Worm (Caenorhabditis elegans): ENCODE measurements around the gene ugt-18.
A peak's percentile ranks its signal among the peaks of the same experiment; 100 is the strongest.

ugt-18 gene

DNA sequence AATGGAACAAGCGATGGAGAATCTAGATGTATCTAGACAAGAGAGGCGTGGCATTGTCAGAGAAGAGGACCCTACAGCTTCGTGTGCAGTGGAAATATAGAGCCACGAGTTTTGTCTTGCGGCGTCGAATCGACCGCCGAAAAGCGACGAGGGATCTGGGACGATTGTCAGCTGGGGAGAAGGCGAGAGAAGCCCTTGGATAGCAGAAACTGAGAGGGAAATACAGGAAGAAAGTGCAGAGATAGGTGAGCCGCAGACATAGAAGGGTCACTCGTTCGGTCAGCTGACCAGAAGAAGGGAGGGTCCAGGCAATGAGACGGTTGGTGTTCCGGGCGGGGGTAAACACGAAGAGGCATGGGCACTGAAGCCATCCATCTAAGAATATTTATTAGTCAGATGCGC is 5.6 kb upstream of the ugt-18 start (continued):
- TF ChIP-seq elt-2 (tag; optimal IDR thresholded peaks at IDR 0.05) (no peak), tlp-1 (tag; optimal IDR thresholded peaks at IDR 0.05) (no peak), aha-1 (tag; optimal IDR thresholded peaks at IDR 0.05) (no peak), lin-15B (tag; optimal IDR thresholded peaks at IDR 0.05) (peak; percentile 18), isw-1 (GFP tag; IDR thresholded peaks at IDR 0.05) (peak; percentile 54), sptf-1 (tag; optimal IDR thresholded peaks at IDR 0.05) (no peak), snpc-4 (tag; optimal IDR thresholded peaks at IDR 0.05) (peak; percentile 28), ceh-88 (GFP tag; IDR thresholded peaks at IDR 0.05) (no peak), nhr-11 (tag; optimal IDR thresholded peaks at IDR 0.05) (peak; percentile 9), lin-35 (GFP tag; optimal IDR thresholded peaks at IDR 0.05) (peak; percentile 54 to 63), C16A3.4 (tag; optimal IDR thresholded peaks at IDR 0.05) (no peak)

DNA sequence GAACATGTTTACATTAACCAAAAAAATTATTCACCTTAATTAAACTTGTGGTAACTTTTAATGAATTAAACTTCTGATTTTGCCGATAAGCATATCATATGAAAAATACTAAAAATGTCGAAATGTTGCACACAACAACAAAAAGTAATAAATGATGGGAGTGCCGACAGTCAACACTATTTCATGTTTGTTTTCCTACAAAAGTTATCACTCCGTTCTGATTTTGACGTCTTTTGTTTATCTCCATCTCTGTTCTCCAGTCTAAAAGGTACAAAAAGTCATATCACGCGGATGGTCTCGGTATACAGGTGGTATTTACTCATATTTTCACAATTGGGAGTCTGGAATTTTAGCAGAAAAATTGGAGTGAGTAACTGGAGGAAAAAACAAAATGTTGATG is 4.7 kb upstream of the ugt-18 start:
- no peak for TF ChIP-seq nhr-47 (tag; optimal IDR thresholded peaks at IDR 0.05)
- no peak for TF ChIP-seq pax-3 (tag; optimal IDR thresholded peaks at IDR 0.05)
- peak in 1 of 2 experiments; percentile 2 for TF ChIP-seq lin-35 (GFP tag; optimal IDR thresholded peaks at IDR 0.05)
- no peak for TF ChIP-seq efl-3 (GFP tag; optimal IDR thresholded peaks at IDR 0.05)
- peak; percentile 22 for TF ChIP-seq C16A3.4 (tag; optimal IDR thresholded peaks at IDR 0.05)
- TF ChIP-seq dpl-1 (GFP tag; optimal IDR thresholded peaks at IDR 0.05), result no peak
- TF ChIP-seq elt-3 (tag; optimal IDR thresholded peaks at IDR 0.05), result no peak
- TF ChIP-seq zip-4 (GFP tag; optimal IDR thresholded peaks at IDR 0.05), result no peak
- no peak for TF ChIP-seq skn-1 (tag; optimal IDR thresholded peaks at IDR 0.05)
- no peak for TF ChIP-seq fkh-4 (tag; optimal IDR thresholded peaks at IDR 0.05; ENCODE audit: borderline replicate concordance)
- TF ChIP-seq fkh-8 (tag; optimal IDR thresholded peaks at IDR 0.05), result no peak
- no peak for TF ChIP-seq nhr-28 (tag; optimal IDR thresholded peaks at IDR 0.05)

DNA sequence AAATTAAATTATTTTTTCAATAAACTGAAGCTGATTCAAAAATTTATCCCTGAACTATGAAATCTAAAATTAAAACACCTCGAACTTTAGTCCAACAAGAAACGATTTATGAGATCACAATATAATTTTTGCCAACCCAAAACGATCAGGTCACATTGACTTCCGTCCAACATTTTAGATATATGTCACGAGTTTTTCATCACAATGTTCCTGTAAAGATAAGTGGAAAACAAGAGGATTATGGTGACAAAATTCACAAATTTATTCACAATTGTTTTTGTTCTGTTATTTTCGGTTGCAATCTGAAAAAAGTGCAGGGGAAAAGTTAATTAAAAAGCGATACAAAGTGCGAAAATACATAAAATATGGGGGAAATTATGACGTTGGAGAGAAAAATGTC is 3.4 kb upstream of the ugt-18 start:
- TF ChIP-seq hlh-17 (GFP tag; optimal IDR thresholded peaks at IDR 0.05; ENCODE audit: borderline replicate concordance) (no peak), blmp-1 (tag; optimal IDR thresholded peaks at IDR 0.05) (peak; percentile 27), unc-62 (GFP tag; optimal IDR thresholded peaks at IDR 0.05) (no peak)

DNA sequence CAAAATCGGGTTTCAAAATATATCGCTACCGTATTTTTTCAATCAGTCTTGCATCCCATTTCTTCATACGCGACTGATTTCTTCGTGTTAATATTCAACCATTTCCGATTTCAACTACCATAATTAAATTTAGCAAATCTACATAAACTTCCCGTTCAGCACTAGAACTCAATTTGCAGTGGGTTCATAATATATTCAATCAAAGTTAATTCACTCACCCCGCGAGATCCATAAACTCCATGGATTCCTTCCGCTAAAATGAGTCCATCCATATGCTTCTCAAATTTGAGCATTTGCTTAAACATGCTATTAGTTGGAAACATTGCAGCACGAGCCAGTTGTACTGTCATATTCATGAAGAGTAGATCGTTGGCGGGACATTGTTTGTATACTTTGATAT is 1.6 kb upstream of the ugt-18 start:
- TF ChIP-seq mef-2 (tag; optimal IDR thresholded peaks at IDR 0.05) (no peak), C16A3.4 (tag; optimal IDR thresholded peaks at IDR 0.05) (no peak), nhr-47 (tag; optimal IDR thresholded peaks at IDR 0.05) (no peak), nhr-237 (tag; optimal IDR thresholded peaks at IDR 0.05) (no peak), pag-3 (tag; optimal IDR thresholded peaks at IDR 0.05; ENCODE audit: borderline replicate concordance, insufficient read depth) (no peak), egl-27 (tag; optimal IDR thresholded peaks at IDR 0.05) (no peak), tlp-1 (tag; optimal IDR thresholded peaks at IDR 0.05) (no peak), zip-4 (GFP tag; optimal IDR thresholded peaks at IDR 0.05) (no peak), nhr-11 (tag; optimal IDR thresholded peaks at IDR 0.05) (no peak), mab-9 (GFP tag; IDR thresholded peaks at IDR 0.05) (no peak), efl-1 (optimal IDR thresholded peaks at IDR 0.05) (no peak), efl-1 (GFP tag; optimal IDR thresholded peaks at IDR 0.05 in 1 of 2) (no peak)

DNA sequence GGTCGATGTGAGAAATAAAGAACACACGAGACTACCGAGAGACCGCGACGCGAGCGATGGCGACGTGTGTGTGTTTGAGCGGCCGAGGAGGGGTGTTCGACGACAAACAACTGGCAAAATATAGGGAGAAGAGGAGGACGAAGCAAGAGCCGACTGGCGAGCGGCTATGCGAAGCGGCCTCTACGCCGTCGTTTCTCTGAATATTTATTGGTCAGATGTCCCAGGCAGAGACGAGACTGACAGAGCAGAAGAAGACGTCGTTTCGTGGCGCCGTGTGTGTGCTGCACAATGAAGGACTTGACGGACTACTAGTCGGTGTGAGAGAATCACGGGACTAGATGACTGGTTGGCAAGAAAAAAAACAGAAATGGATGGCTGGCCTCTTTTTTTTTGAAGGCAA is 905 bp upstream of the ugt-18 start:
- no peak for TF ChIP-seq grh-1 (GFP tag; IDR thresholded peaks at IDR 0.05)
- no peak for TF ChIP-seq sox-4 (tag; optimal IDR thresholded peaks at IDR 0.05)
- peak in 1 of 3 experiments; percentile 17 for TF ChIP-seq dpl-1 (GFP tag; optimal IDR thresholded peaks at IDR 0.05)
- TF ChIP-seq egl-13 (tag; optimal IDR thresholded peaks at IDR 0.05), result peak; percentile 5
- TF ChIP-seq ceh-63 (GFP tag; optimal IDR thresholded peaks at IDR 0.05), result no peak
- TF ChIP-seq fkh-8 (tag; optimal IDR thresholded peaks at IDR 0.05), result peak; percentile 88
- no peak for TF ChIP-seq pag-3 (tag; optimal IDR thresholded peaks at IDR 0.05; ENCODE audit: borderline replicate concordance, insufficient read depth)
- peak; percentile 21 for TF ChIP-seq xbp-1 (tag; optimal IDR thresholded peaks at IDR 0.05)
- TF ChIP-seq egl-27 (tag; optimal IDR thresholded peaks at IDR 0.05), result no peak
- no peak for TF ChIP-seq nhr-90 (tag; optimal IDR thresholded peaks at IDR 0.05; ENCODE audit: poor library complexity)
- peak; percentile 81 for TF ChIP-seq lin-14 (GFP tag; optimal IDR thresholded peaks at IDR 0.05)
- peak; percentile 15 for TF ChIP-seq swsn-7 (tag; optimal IDR thresholded peaks at IDR 0.05)
- TF ChIP-seq nhr-71 (tag; optimal IDR thresholded peaks at IDR 0.05), result peak; percentile 56
- TF ChIP-seq nhr-47 (tag; optimal IDR thresholded peaks at IDR 0.05), result peak; percentile 51
- TF ChIP-seq lsy-2 (tag; optimal IDR thresholded peaks at IDR 0.05), result peak in 1 of 2 experiments; percentile 36
- TF ChIP-seq ces-1 (GFP tag; optimal IDR thresholded peaks at IDR 0.05), result no peak
- TF ChIP-seq aly-2 (tag; optimal IDR thresholded peaks at IDR 0.05), result no peak
- no peak for TF ChIP-seq nhr-77 (tag; optimal IDR thresholded peaks at IDR 0.05)
- peak; percentile 78 for TF ChIP-seq pax-3 (tag; optimal IDR thresholded peaks at IDR 0.05)
- TF ChIP-seq dsc-1 (tag; optimal IDR thresholded peaks at IDR 0.05), result peak; percentile 8

All from whole organism, L1 larva.